Fruit fly (Drosophila melanogaster) whole organism, embryonic: ENCODE results near the gene CG44261.
A peak's percentile ranks its signal among the peaks of the same experiment; 100 is the strongest.

Experiments
- Abd-B ChIP-seq: fragments of 200-800 bp; sonication (Bioruptor generic); optimal IDR thresholded peaks from 2 replicates; lab custom pipeline; 2018; ENCODE audit warnings: missing biosample characterization, mild to moderate bottlenecking, missing genetic modification characterization, moderate library complexity
- Aef1 ChIP-seq: fragments of 200-800 bp; sonication (Bioruptor generic); IDR thresholded peaks from 3 replicates; pipeline ENCODE4 v1.3.6; 2022; ENCODE audit warnings: missing biosample characterization, missing genetic modification characterization
- Antp ChIP-seq: fragments of 200-800 bp; sonication (Bioruptor generic); optimal IDR thresholded peaks from 3 replicates; lab custom pipeline; 2016; ENCODE audit warnings: missing biosample characterization, missing genetic modification characterization
- B-H1 ChIP-seq: fragments of 200-800 bp; sonication (Bioruptor generic); IDR thresholded peaks from 3 replicates; pipeline ENCODE4 v1.3.6; 2022; ENCODE audit warnings: missing biosample characterization, missing genetic modification characterization
- C15 ChIP-seq: fragments of 200-800 bp; sonication (Bioruptor generic); IDR thresholded peaks from 3 replicates; pipeline ENCODE4 v1.3.6; 2022; ENCODE audit warnings: missing biosample characterization, missing genetic modification characterization
- CG10267 ChIP-seq: fragments of 200-800 bp; sonication (Bioruptor generic); optimal IDR thresholded peaks from 2 replicates; lab custom pipeline; 2018; ENCODE audit warnings: missing biosample characterization, mild to moderate bottlenecking, missing genetic modification characterization, moderate library complexity
- CG10274 ChIP-seq: fragments of 200-800 bp; sonication (Bioruptor generic); optimal IDR thresholded peaks from 3 replicates; lab custom pipeline; 2017; ENCODE audit warnings: missing biosample characterization, mild to moderate bottlenecking, missing genetic modification characterization
- CG10462 ChIP-seq: fragments of 200-800 bp; sonication (Bioruptor generic); optimal IDR thresholded peaks from 2 replicates; lab custom pipeline; 2016; ENCODE audit warnings: missing biosample characterization, missing genetic modification characterization
- CG10654 ChIP-seq: fragments of 200-800 bp; sonication (Bioruptor generic); optimal IDR thresholded peaks from 2 replicates; lab custom pipeline; 2016; ENCODE audit warnings: missing biosample characterization, missing genetic modification characterization
- CG11398 ChIP-seq: fragments of 200-800 bp; sonication (Bioruptor generic); optimal IDR thresholded peaks from 2 replicates; lab custom pipeline; 2016; ENCODE audit warnings: missing biosample characterization, missing genetic modification characterization
- CG11560 ChIP-seq: fragments of 200-800 bp; sonication (Bioruptor generic); IDR thresholded peaks from 3 replicates; pipeline ENCODE4 v1.3.6; 2022; ENCODE audit warnings: missing biosample characterization, missing genetic modification characterization
- CG11723 ChIP-seq: fragments of 200-800 bp; sonication (Bioruptor generic); optimal IDR thresholded peaks from 2 replicates; lab custom pipeline; 2017; ENCODE audit warnings: missing biosample characterization, mild to moderate bottlenecking, missing genetic modification characterization
- CG13123 ChIP-seq: fragments of 200-800 bp; sonication (Bioruptor generic); optimal IDR thresholded peaks from 2 replicates; lab custom pipeline; 2016; ENCODE audit warnings: missing biosample characterization, missing genetic modification characterization
- CG14014 ChIP-seq: fragments of 200-800 bp; sonication (Bioruptor generic); IDR thresholded peaks from 2 replicates; pipeline ENCODE4 v1.3.6; 2022; ENCODE audit warnings: missing biosample characterization, missing genetic modification characterization
- CG17186 ChIP-seq: fragments of 200-800 bp; sonication (Bioruptor generic); optimal IDR thresholded peaks from 3 replicates; lab custom pipeline; 2017; ENCODE audit warnings: missing biosample characterization, missing genetic modification reagents, missing genetic modification characterization
- CG2202 ChIP-seq: fragments of 200-800 bp; sonication (Bioruptor generic); optimal IDR thresholded peaks from 2 replicates; lab custom pipeline; 2018; ENCODE audit warnings: missing biosample characterization, mild to moderate bottlenecking, missing genetic modification characterization
- CG30431 ChIP-seq: fragments of 200-800 bp; sonication (Bioruptor generic); optimal IDR thresholded peaks from 2 replicates; lab custom pipeline; 2017; ENCODE audit warnings: missing biosample characterization, missing genetic modification characterization
- CG31224 ChIP-seq: fragments of 200-800 bp; sonication (Bioruptor generic); IDR thresholded peaks from 2 replicates; pipeline ENCODE4 v1.3.6; 2022; ENCODE audit warnings: missing biosample characterization, missing genetic modification characterization
- CG4282 ChIP-seq: fragments of 200-800 bp; sonication (Bioruptor generic); optimal IDR thresholded peaks from 2 replicates; lab custom pipeline; 2016; ENCODE audit warnings: missing biosample characterization, missing genetic modification characterization
- CG4617 ChIP-seq: fragments of 200-800 bp; sonication (Bioruptor generic); optimal IDR thresholded peaks from 3 replicates; lab custom pipeline; 2016; ENCODE audit warnings: missing biosample characterization, missing genetic modification characterization, borderline replicate concordance
- CG7271 ChIP-seq: fragments of 200-800 bp; sonication (Bioruptor generic); optimal IDR thresholded peaks from 2 replicates; lab custom pipeline; 2018; ENCODE audit warnings: missing biosample characterization, mild to moderate bottlenecking, missing genetic modification characterization, moderate library complexity
- CG7372 ChIP-seq: fragments of 200-800 bp; sonication (Bioruptor generic); IDR thresholded peaks from 2 replicates; pipeline ENCODE4 v1.3.6; 2022; ENCODE audit warnings: missing biosample characterization, missing genetic modification characterization
- CG7786 ChIP-seq: fragments of 200-800 bp; sonication (Bioruptor generic); optimal IDR thresholded peaks from 2 replicates; lab custom pipeline; 2016; ENCODE audit warnings: missing biosample characterization, missing genetic modification characterization
- CG8765 ChIP-seq: fragments of 200-800 bp; sonication (Bioruptor generic); IDR thresholded peaks from 2 replicates; pipeline ENCODE4 v1.3.6; 2022; ENCODE audit warnings: missing biosample characterization, missing genetic modification characterization
- CG9215 ChIP-seq: fragments of 200-800 bp; sonication (Bioruptor generic); IDR thresholded peaks from 2 replicates; pipeline ENCODE4 v1.3.6; 2022; ENCODE audit warnings: missing biosample characterization, missing genetic modification characterization
- CG9797 ChIP-seq: fragments of 200-800 bp; sonication (Bioruptor generic); optimal IDR thresholded peaks from 3 replicates; lab custom pipeline; 2018; ENCODE audit warnings: missing biosample characterization, mild to moderate bottlenecking, missing genetic modification characterization
- D19A ChIP-seq: fragments of 200-800 bp; optimal IDR thresholded peaks from 3 replicates; lab custom pipeline; 2019; ENCODE audit warnings: missing biosample characterization, mild to moderate bottlenecking, missing genetic modification characterization, moderate library complexity
- Dll ChIP-seq: fragments of 200-800 bp; sonication (Bioruptor generic); IDR thresholded peaks from 4 replicates; pipeline ENCODE4 v1.3.6; 2022; ENCODE audit warnings: missing biosample characterization, missing genetic modification characterization; ENCODE audit not compliant: partially characterized antibody
- Elba2 ChIP-seq: fragments of 200-800 bp; sonication (Bioruptor generic); optimal IDR thresholded peaks from 3 replicates; lab custom pipeline; 2016; ENCODE audit warnings: missing biosample characterization, missing genetic modification characterization
- Ets65A ChIP-seq: fragments of 200-800 bp; sonication (Bioruptor generic); peaks from one replicate; lab custom pipeline; 2016; ENCODE audit warnings: missing biosample characterization, missing genetic modification characterization
- Ets97D ChIP-seq: fragments of 200-800 bp; sonication (Bioruptor generic); optimal IDR thresholded peaks from 3 replicates; lab custom pipeline; 2016; ENCODE audit warnings: missing biosample characterization, missing genetic modification characterization
- Fer1 ChIP-seq: fragments of 200-800 bp; sonication (Bioruptor generic); optimal IDR thresholded peaks from 2 replicates; lab custom pipeline; 2017; ENCODE audit warnings: missing biosample characterization, mild to moderate bottlenecking, missing genetic modification characterization
- HHEX ChIP-seq: fragments of 200-800 bp; sonication (Bioruptor generic); optimal IDR thresholded peaks from 3 replicates; lab custom pipeline; 2017; ENCODE audit warnings: missing biosample characterization, mild to moderate bottlenecking, missing genetic modification characterization, missing genetic modification reagents
- HLH54F ChIP-seq: fragments of 200-800 bp; sonication (Bioruptor generic); optimal IDR thresholded peaks from 3 replicates; lab custom pipeline; 2016; ENCODE audit warnings: missing biosample characterization, missing genetic modification characterization
- NK7.1 ChIP-seq: fragments of 200-800 bp; sonication (Bioruptor generic); optimal IDR thresholded peaks from 3 replicates; lab custom pipeline; 2016; ENCODE audit warnings: missing biosample characterization, missing genetic modification characterization
- Nf-YC ChIP-seq: fragments of 200-800 bp; optimal IDR thresholded peaks from 3 replicates; lab custom pipeline; 2019; ENCODE audit warnings: missing biosample characterization, mild to moderate bottlenecking, missing genetic modification characterization, moderate library complexity
- Rx ChIP-seq: fragments of 200-800 bp; sonication (Bioruptor generic); IDR thresholded peaks from 2 replicates; pipeline ENCODE4 v1.3.6; 2022; ENCODE audit warnings: missing biosample characterization, missing genetic modification characterization
- Sox100B ChIP-seq: fragments of 200-800 bp; sonication (Bioruptor generic); optimal IDR thresholded peaks from 3 replicates; lab custom pipeline; 2018; ENCODE audit warnings: missing biosample characterization, mild to moderate bottlenecking, missing genetic modification characterization
- Ssrp ChIP-seq: fragments of 200-800 bp; sonication (Bioruptor generic); optimal IDR thresholded peaks from 2 replicates; lab custom pipeline; 2018; ENCODE audit warnings: missing biosample characterization, mild to moderate bottlenecking, missing genetic modification characterization, moderate library complexity
- Stat92E ChIP-seq, 3 experiments: fragments of >200 bp in 2 of 3; fragments of 200-800 bp in 1 of 3; sonication (Bioruptor generic) in 1 of 3; optimal IDR thresholded peaks; 2 replicates each; lab custom pipeline; 2017 to 2019; ENCODE audit warnings: missing biosample characterization in 3 of 3, missing genetic modification characterization in 3 of 3, mild to moderate bottlenecking in 1 of 3, moderate library complexity in 1 of 3
- chm ChIP-seq: fragments of 200-800 bp; sonication (Bioruptor generic); IDR thresholded peaks from 2 replicates; pipeline ENCODE4 v1.3.6; 2022; ENCODE audit warnings: missing biosample characterization, missing genetic modification characterization
- ci ChIP-seq: fragments of 200-800 bp; sonication (Bioruptor generic); IDR thresholded peaks from 3 replicates; pipeline ENCODE4 v1.3.6; 2022; ENCODE audit warnings: missing biosample characterization, missing genetic modification characterization
- corto ChIP-seq: fragments of 200-800 bp; sonication (Bioruptor generic); optimal IDR thresholded peaks from 2 replicates; lab custom pipeline; 2016; ENCODE audit warnings: missing biosample characterization, mild to moderate bottlenecking, missing genetic modification characterization, moderate library complexity
- fd96Cb ChIP-seq: fragments of 200-800 bp; sonication (Bioruptor generic); optimal IDR thresholded peaks from 2 replicates; lab custom pipeline; 2018; ENCODE audit warnings: missing biosample characterization, mild to moderate bottlenecking, missing genetic modification characterization, moderate library complexity
- grau ChIP-seq: fragments of 200-800 bp; optimal IDR thresholded peaks from 3 replicates; lab custom pipeline; 2019; ENCODE audit warnings: missing biosample characterization, mild to moderate bottlenecking, missing genetic modification characterization, moderate library complexity
- gt ChIP-seq: fragments of 200-800 bp; sonication (Bioruptor generic); IDR thresholded peaks from 2 replicates; pipeline ENCODE4 v1.3.6; 2022; ENCODE audit warnings: missing biosample characterization, missing genetic modification characterization
- hth ChIP-seq: fragments of >200 bp; optimal IDR thresholded peaks from 2 replicates; lab custom pipeline; 2017; ENCODE audit warnings: inconsistent platforms
- org-1 ChIP-seq: fragments of 200-800 bp; sonication (Bioruptor generic); optimal IDR thresholded peaks from 2 replicates; lab custom pipeline; 2017; ENCODE audit warnings: missing biosample characterization, missing genetic modification characterization
- pnt ChIP-seq: fragments of 200-800 bp; sonication (Bioruptor generic); optimal IDR thresholded peaks from 3 replicates; lab custom pipeline; 2016; ENCODE audit warnings: missing biosample characterization, missing genetic modification characterization
- toy ChIP-seq: fragments of 200-800 bp; sonication (Bioruptor generic); IDR thresholded peaks from 2 replicates; pipeline ENCODE4 v1.3.6; 2022; ENCODE audit warnings: missing biosample characterization, missing genetic modification characterization
- wek ChIP-seq: fragments of 200-800 bp; sonication (Bioruptor generic); optimal IDR thresholded peaks from 3 replicates; lab custom pipeline; 2018; ENCODE audit warnings: missing biosample characterization, mild to moderate bottlenecking, missing genetic modification characterization, moderate library complexity

Gene CG44261

DNA sequence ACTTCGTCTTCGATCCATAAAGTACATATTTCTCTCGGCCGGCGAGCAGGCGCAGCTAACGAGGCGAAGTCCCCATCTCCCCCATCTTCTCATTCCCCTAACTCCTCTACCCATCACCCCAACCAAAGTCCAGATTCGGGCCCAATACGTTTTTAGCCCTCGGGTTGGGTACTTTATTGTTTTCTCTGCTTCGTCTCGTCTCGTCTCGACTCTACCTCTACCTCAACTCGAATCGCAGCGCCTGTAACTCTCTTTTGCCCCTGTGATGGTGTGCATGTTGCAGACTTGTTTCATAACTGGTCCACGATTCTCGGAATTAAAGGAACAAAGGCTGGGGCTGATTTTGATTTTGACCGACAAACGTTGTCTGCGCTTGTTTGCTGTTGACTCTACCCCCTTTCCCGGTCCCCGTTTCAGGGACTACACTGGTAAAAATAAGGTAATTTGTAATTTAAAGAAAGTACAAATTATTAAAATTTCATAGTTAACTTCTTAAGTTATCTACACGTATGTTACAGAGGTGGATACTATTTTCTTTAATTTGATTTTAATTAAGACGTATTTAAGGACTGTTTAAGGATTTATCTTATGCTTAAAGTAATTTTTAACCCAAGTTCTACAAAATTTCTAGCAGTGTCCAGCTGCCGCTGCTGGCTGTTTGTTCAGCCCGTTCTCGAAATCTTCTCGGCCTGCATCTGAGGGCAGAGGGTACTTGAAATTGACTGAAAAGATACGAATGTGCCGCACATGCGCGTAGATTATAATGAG, 29.1 kb downstream of the CG44261 start (continued):
- TF ChIP-seq gt (GFP tag; lab: Robert Waterston, UW) = no peak
- no peak for TF ChIP-seq Elba2 (GFP tag; lab: Kevin White, UChicago)
- TF ChIP-seq CG9797 (GFP tag; lab: Kevin White, UChicago) = no peak
- no peak for TF ChIP-seq CG14014 (GFP tag; lab: Robert Waterston, UW)
- TF ChIP-seq toy (GFP tag; lab: Robert Waterston, UW) = no peak
- TF ChIP-seq CG4617 (GFP tag; lab: Kevin White, UChicago) = no peak
- no peak for TF ChIP-seq NK7.1 (GFP tag; lab: Kevin White, UChicago)
- TF ChIP-seq C15 (GFP tag; lab: Robert Waterston, UW) = no peak
- TF ChIP-seq corto (GFP tag; lab: Kevin White, UChicago) = peak; percentile 95
- TF ChIP-seq Sox100B (GFP tag; lab: Kevin White, UChicago) = peak; percentile 70
- TF ChIP-seq B-H1 (GFP tag; lab: Robert Waterston, UW) = no peak
- TF ChIP-seq fd96Cb (tag; lab: Kevin White, UChicago) = peak; percentile 70
- no peak for TF ChIP-seq pnt (GFP tag; lab: Kevin White, UChicago)
- peak; percentile 86 for TF ChIP-seq CG10267
- no peak for TF ChIP-seq ci (GFP tag; lab: Robert Waterston, UW)
- no peak for TF ChIP-seq Antp (GFP tag; lab: Kevin White, UChicago)
- peak; percentile 32 for TF ChIP-seq Fer1 (GFP tag; lab: Kevin White, UChicago)
- TF ChIP-seq CG31224 = no peak
- TF ChIP-seq Dll (GFP tag; lab: Robert Waterston, UW) = no peak
- TF ChIP-seq CG17186 = no peak
- peak; percentile 20 for TF ChIP-seq CG11723
- TF ChIP-seq grau (tag; lab: Kevin White, UChicago) = peak; percentile 59
- TF ChIP-seq chm = peak; percentile 48; the same call in 1 of the 2 replicates
- peak; percentile 11 for TF ChIP-seq CG10654 (GFP tag; lab: Kevin White, UChicago)
- peak; percentile 32 for TF ChIP-seq Ets65A
- no peak for TF ChIP-seq Nf-YC (tag; lab: Kevin White, UChicago)
- TF ChIP-seq CG4282 = no peak
- TF ChIP-seq CG7271 (tag; lab: Kevin White, UChicago) = no peak
- TF ChIP-seq wek (GFP tag; lab: Kevin White, UChicago) = no peak
- TF ChIP-seq CG11560 (tag; lab: Robert Waterston, UW) = no peak
- TF ChIP-seq Ssrp (tag; lab: Kevin White, UChicago) = peak; percentile 61
- TF ChIP-seq Abd-B (GFP tag; lab: Kevin White, UChicago) = peak; percentile 9
- no peak for TF ChIP-seq Aef1 (GFP tag; lab: Robert Waterston, UW)
- TF ChIP-seq D19A (tag; lab: Kevin White, UChicago) = peak; percentile 81
- peak; percentile 9 for TF ChIP-seq CG10462
- TF ChIP-seq CG13123 (GFP tag; lab: Kevin White, UChicago) = peak; percentile 37
- peak in 1 of 3 experiments; percentile 99 for TF ChIP-seq Stat92E (GFP tag; optimal IDR thresholded peaks at IDR 0.05; lab: Kevin White, UChicago)
- no peak for TF ChIP-seq CG11398 (GFP tag; lab: Kevin White, UChicago)
- no peak for TF ChIP-seq CG9215 (GFP tag; lab: Robert Waterston, UW)
- TF ChIP-seq Ets97D (GFP tag; lab: Kevin White, UChicago) = no peak
- peak; percentile 79 for TF ChIP-seq CG2202 (tag; lab: Kevin White, UChicago)
- no peak for TF ChIP-seq CG10274
- TF ChIP-seq CG30431 (GFP tag; lab: Kevin White, UChicago) = peak; percentile 44
- TF ChIP-seq Rx (GFP tag; lab: Robert Waterston, UW) = no peak
- TF ChIP-seq CG8765 = 0 out of 2 replicates have a peak, but pooled peaks have one; percentile 15
- peak; percentile 25 for TF ChIP-seq HHEX
- TF ChIP-seq org-1 (GFP tag; lab: Kevin White, UChicago) = no peak
- TF ChIP-seq CG7372 (GFP tag; lab: Robert Waterston, UW) = no peak
- TF ChIP-seq hth = no peak
- TF ChIP-seq CG7786 = no peak
- no peak for TF ChIP-seq HLH54F (GFP tag; lab: Kevin White, UChicago)
